3 worm cellular contexts compared by ENCODE assay signal in genomic region chrII:11188026-11188425, ce11.
TF ChIP-seq lines count a peak whose summit lies in the region.

TSS of gene F37H8.5 (plus strand) at chrII:11188206.

TF ChIP-seq in whole organism, L1 larva, 84 proteins besides CTCF, POLR2A, EP300 and RAD21:
- TF ChIP-seq lin-14 (GFP tag; optimal IDR thresholded peaks at IDR 0.05; lab: Kevin White, UChicago) (peak; percentile 7), rnt-1 (tag; optimal IDR thresholded peaks at IDR 0.05; lab: Kevin White, UChicago) (peak; percentile 59), nhr-71 (tag; optimal IDR thresholded peaks at IDR 0.05; lab: Kevin White, UChicago) (peak; percentile 46), nhr-28 (tag; optimal IDR thresholded peaks at IDR 0.05; lab: Kevin White, UChicago) (no peak), unc-130 (tag; optimal IDR thresholded peaks at IDR 0.05; lab: Kevin White, UChicago) (peak; percentile 2), efl-1 (optimal IDR thresholded peaks at IDR 0.05; lab: Kevin White, UChicago) (no peak), efl-1 (GFP tag; optimal IDR thresholded peaks at IDR 0.05 in 1 of 2; lab: Kevin White, UChicago) (peak in 1 of 2 experiments; percentile 19), skn-1 (tag; optimal IDR thresholded peaks at IDR 0.05; lab: Kevin White, UChicago) (no peak)

TF ChIP-seq in whole organism, L2 larva, 48 proteins besides CTCF, POLR2A, EP300 and RAD21:
- TF ChIP-seq lsy-2 (tag; optimal IDR thresholded peaks at IDR 0.05; lab: Kevin White, UChicago) (no peak), lin-13 (GFP tag; optimal IDR thresholded peaks at IDR 0.05; lab: Kevin White, UChicago) (no peak), mab-5 (tag; optimal IDR thresholded peaks at IDR 0.05; lab: Kevin White, UChicago) (peak; percentile 22), nhr-23 (tag; optimal IDR thresholded peaks at IDR 0.05; lab: Kevin White, UChicago) (no peak), C34F6.9 (tag; optimal IDR thresholded peaks at IDR 0.05; lab: Kevin White, UChicago) (no peak)

TF ChIP-seq in whole organism, mixed stage, embryonic, 35 proteins besides CTCF, POLR2A, EP300 and RAD21:
- TF ChIP-seq unc-62 (GFP tag; optimal IDR thresholded peaks at IDR 0.05; lab: Kevin White, UChicago), result peak; percentile 13
- TF ChIP-seq nhr-76 (tag; optimal IDR thresholded peaks at IDR 0.05; lab: Kevin White, UChicago), result no peak
- TF ChIP-seq bed-3 (GFP tag; optimal IDR thresholded peaks at IDR 0.05; lab: Kevin White, UChicago), result no peak
- peak; percentile 68 for TF ChIP-seq hlh-1 (tag; optimal IDR thresholded peaks at IDR 0.05; lab: Kevin White, UChicago)
- TF ChIP-seq ces-1 (GFP tag; optimal IDR thresholded peaks at IDR 0.05; lab: Kevin White, UChicago), result no peak
